Worm (Caenorhabditis elegans): ENCODE results near the gene nhr-9.
A peak's percentile ranks its signal among the peaks of the same experiment; 100 is the strongest.

The nhr-9 gene

DNA sequence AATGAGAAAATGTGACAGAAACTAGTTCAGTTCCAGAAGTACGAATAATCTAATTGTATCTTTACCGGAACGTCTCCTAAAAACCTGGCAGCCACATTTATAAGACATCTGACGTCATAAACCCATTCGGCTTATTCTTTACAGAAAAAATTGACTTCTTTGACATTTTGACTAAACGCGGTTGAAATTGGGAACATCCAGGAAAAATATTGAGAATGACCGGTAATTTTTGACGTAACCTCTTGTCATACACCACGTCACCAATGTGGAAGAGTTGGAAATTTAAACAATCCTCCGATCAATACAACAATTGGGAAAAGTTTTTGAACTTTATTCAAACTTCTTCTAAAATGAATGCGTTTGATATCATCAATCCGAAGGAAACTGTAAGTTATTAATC, 4.2 kb upstream of the nhr-9 start, which contains the start of gene ZK418.2:
Gene ZK418.2 (plus strand): TSS at position 301 of the 400 bp plus-strand sequence.
- TF ChIP-seq crh-2 (tag; optimal IDR thresholded peaks at IDR 0.05) (no peak), snpc-4 (tag; optimal IDR thresholded peaks at IDR 0.05) (no peak), nhr-23 (tag; optimal IDR thresholded peaks at IDR 0.05) (no peak), unc-62 (GFP tag; optimal IDR thresholded peaks at IDR 0.05) (no peak), aly-2 (tag; optimal IDR thresholded peaks at IDR 0.05) (no peak), ZK546.5 (tag; optimal IDR thresholded peaks at IDR 0.05) (no peak), Y55F3AM.14 (GFP tag; optimal IDR thresholded peaks at IDR 0.05) (no peak), fos-1 (tag; optimal IDR thresholded peaks at IDR 0.05) (no peak), sem-4 (tag; optimal IDR thresholded peaks at IDR 0.05) (no peak), nhr-129 (tag; optimal IDR thresholded peaks at IDR 0.05) (no peak), alr-1 (tag; optimal IDR thresholded peaks at IDR 0.05) (no peak), nhr-11 (tag; optimal IDR thresholded peaks at IDR 0.05) (no peak), skn-1 (tag; optimal IDR thresholded peaks at IDR 0.05) (no peak), mdl-1 (tag; optimal IDR thresholded peaks at IDR 0.05) (no peak), nhr-12 (tag; optimal IDR thresholded peaks at IDR 0.05) (no peak), unc-55 (GFP tag; optimal IDR thresholded peaks at IDR 0.05) (no peak), ama-1 (optimal IDR thresholded peaks at IDR 0.05) (no peak), dmd-4 (tag; optimal IDR thresholded peaks at IDR 0.05) (no peak)

ce11 chrIII:7096481-7096880, 1.2 kb downstream of the nhr-9 start:
- TF ChIP-seq nhr-10 (tag; optimal IDR thresholded peaks at IDR 0.05) (no peak), nhr-12 (tag; optimal IDR thresholded peaks at IDR 0.05) (no peak)

DNA sequence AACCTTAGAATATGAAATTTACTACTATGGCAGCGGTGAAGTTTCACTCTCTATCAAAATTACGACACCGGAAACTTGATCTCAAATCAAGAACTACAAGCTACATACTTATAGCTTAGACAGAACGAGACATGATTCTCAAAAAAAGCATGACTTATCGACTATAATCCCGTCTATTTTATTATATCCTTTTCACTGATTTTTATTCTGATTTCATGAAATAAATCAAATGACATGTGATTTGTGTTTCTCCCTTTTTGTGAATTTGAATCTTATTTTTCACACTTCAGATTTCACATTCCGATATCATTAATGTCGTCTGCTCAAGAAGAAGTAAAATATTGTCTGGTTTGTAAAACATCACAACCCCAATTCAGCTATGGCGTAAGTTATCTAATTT, 4.7 kb downstream of the nhr-9 start, which contains the start of gene ZK418.11:
Gene ZK418.11 (plus strand): TSS at position 289 of the 400 bp plus-strand sequence.
- TF ChIP-seq lin-13 (GFP tag; optimal IDR thresholded peaks at IDR 0.05) (no peak), zag-1 (tag; optimal IDR thresholded peaks at IDR 0.05) (no peak), nhr-129 (tag; optimal IDR thresholded peaks at IDR 0.05) (no peak)

ce11 chrIII:7101814-7102477, 6.7 kb downstream of the nhr-9 start:
- TF ChIP-seq nhr-23 (tag; optimal IDR thresholded peaks at IDR 0.05) (no peak), blmp-1 (tag; optimal IDR thresholded peaks at IDR 0.05; ENCODE audit: insufficient read depth) (no peak)

ce11 chrIII:7103940-7104440, 8.7 kb downstream of the nhr-9 start, which contains the start of gene cpg-2:
Gene cpg-2 (minus strand): TSS chrIII:7103990.
- TF ChIP-seq ceh-16 (tag; optimal IDR thresholded peaks at IDR 0.05) (no peak), ceh-82 (tag; optimal IDR thresholded peaks at IDR 0.05) (no peak), ama-1 (optimal IDR thresholded peaks at IDR 0.05) (no peak), unc-55 (GFP tag; optimal IDR thresholded peaks at IDR 0.05) (no peak), egl-27 (tag; optimal IDR thresholded peaks at IDR 0.05) (no peak)

- TF ChIP-seq ztf-4 (tag; optimal IDR thresholded peaks at IDR 0.05) (no peak), Y55F3AM.14 (GFP tag; optimal IDR thresholded peaks at IDR 0.05) (no peak), crh-2 (tag; optimal IDR thresholded peaks at IDR 0.05) (no peak), fos-1 (tag; optimal IDR thresholded peaks at IDR 0.05) (peak; percentile 43), nhr-6 (tag; optimal IDR thresholded peaks at IDR 0.05) (no peak), peb-1 (tag; optimal IDR thresholded peaks at IDR 0.05) (no peak)
These were observed 11.6 kb downstream of the nhr-9 start for ce11 chrIII:7106854-7107253.

- TF ChIP-seq nhr-11 (tag; optimal IDR thresholded peaks at IDR 0.05): no peak
- peak; percentile 28 for TF ChIP-seq fos-1 (tag; optimal IDR thresholded peaks at IDR 0.05)
These were observed 12.7 kb downstream of the nhr-9 start, which contains the start of gene odd-1 for ce11 chrIII:7107965-7108364. Gene odd-1 (plus strand): TSS chrIII:7108313.

DNA sequence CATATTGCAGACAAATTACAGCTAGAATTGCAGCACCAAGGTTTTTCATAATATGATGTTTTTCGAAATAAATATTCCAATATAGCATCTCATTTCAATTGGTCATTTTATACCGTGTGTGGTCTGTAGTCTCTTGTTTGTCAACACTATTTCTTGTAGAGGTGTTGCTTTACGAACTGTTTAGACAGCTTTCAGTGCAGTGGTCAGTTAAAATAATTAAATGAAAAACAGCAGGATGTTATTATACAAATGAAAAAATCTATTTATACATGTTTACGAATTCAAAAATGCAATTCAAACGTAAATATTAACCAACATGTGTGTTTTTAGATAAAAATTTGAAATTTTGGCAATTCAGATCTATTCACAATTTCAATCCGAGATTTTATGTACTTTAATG, 16.5 kb downstream of the nhr-9 start, which contains the start of gene B0280.7:
Gene B0280.7 (minus strand): TSS at position 101 of the 400 bp plus-strand sequence.
- TF ChIP-seq egl-27 (tag; optimal IDR thresholded peaks at IDR 0.05) (no peak), ztf-11 (tag; optimal IDR thresholded peaks at IDR 0.05) (no peak), nhr-25 (tag; optimal IDR thresholded peaks at IDR 0.05) (peak; percentile 9), nhr-21 (tag; optimal IDR thresholded peaks at IDR 0.05) (no peak)
